Worm (Caenorhabditis elegans) whole organism, mixed stage, embryonic: Measurements from ENCODE around the gene srd-12.

ENCODE experiments used
- mab-5 ChIP-seq: fragments of 150-350 bp; optimal IDR thresholded peaks from 2 replicates; lab custom pipeline; 2014; ENCODE audit warnings: missing biosample characterization, missing genetic modification characterization
- nhr-28 ChIP-seq: fragments of 150-350 bp; optimal IDR thresholded peaks from 2 replicates; lab custom pipeline; 2014; ENCODE audit warnings: missing biosample characterization, missing genetic modification characterization
- unc-120 ChIP-seq: sonication (generic microtip); optimal IDR thresholded peaks from 2 replicates; lab custom pipeline; 2017; ENCODE audit warnings: missing genetic modification characterization, missing compliant biosample characterization; ENCODE audit not compliant: poor library complexity, severe bottlenecking
- ztf-11 ChIP-seq: fragments of 150-350 bp; optimal IDR thresholded peaks from 2 replicates; lab custom pipeline; 2014; ENCODE audit warnings: missing biosample characterization, missing genetic modification characterization

DNA sequence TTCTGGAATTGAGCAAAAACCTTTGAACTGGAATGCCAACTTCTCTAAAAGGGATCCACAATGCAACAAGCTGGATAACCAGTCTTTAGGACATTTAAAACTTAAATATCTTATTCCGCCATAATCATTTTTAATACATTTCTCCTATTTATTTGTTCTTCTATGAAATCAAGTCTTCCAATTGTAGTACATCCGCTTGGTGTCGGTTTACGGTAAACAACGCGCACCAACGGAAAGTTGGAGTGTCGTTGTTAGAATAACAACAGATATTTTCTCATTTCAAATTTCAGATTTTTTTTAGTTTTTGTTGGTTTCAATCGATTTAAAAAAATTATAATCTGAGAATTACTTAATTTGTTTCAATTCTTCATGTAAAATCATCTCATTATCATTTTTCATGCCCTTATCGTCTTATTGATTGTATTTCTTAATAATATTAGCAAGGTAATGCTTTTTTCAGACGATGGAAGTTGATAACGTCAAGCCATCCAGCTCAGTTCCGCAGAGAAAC is 19.1 kb upstream of the srd-12 start, which contains the start of gene csn-5:
- TF ChIP-seq ztf-11 (tag; lab: Kevin White, UChicago) (no peak), unc-120 (tag; lab: Kevin White, UChicago) (no peak), nhr-28 (tag; lab: Kevin White, UChicago) (no peak), mab-5 (tag; lab: Kevin White, UChicago) (no peak)
